Fruit fly (Drosophila melanogaster) whole organism, wandering third instar larva: ENCODE results near the gene Rat1.

Experiments
- Abd-B ChIP-seq: fragments of >200 bp; optimal IDR thresholded peaks from 2 replicates; lab custom pipeline; 2017; ENCODE audit warnings: missing biosample characterization, missing genetic modification characterization
- CrebA ChIP-seq: fragments of 200-800 bp; sonication (Bioruptor generic); optimal IDR thresholded peaks from 2 replicates; lab custom pipeline; 2016; ENCODE audit warnings: missing biosample characterization, mild to moderate bottlenecking, missing genetic modification characterization, borderline replicate concordance
- Dfd ChIP-seq: fragments of >200 bp; optimal IDR thresholded peaks from 2 replicates; lab custom pipeline; 2017; ENCODE audit warnings: missing biosample characterization, missing genetic modification characterization
- GATAd ChIP-seq: sonication (Bioruptor generic); optimal IDR thresholded peaks from 2 replicates; lab custom pipeline; 2016; ENCODE audit warnings: missing biosample characterization, missing genetic modification characterization
- Hnf4 ChIP-seq: fragments of 200-800 bp; sonication (Bioruptor generic); optimal IDR thresholded peaks from 2 replicates; lab custom pipeline; 2016; ENCODE audit warnings: missing biosample characterization, mild to moderate bottlenecking, missing genetic modification characterization
- Hr78 ChIP-seq: fragments of >200 bp; optimal IDR thresholded peaks from 2 replicates; lab custom pipeline; 2017; ENCODE audit warnings: missing biosample characterization, missing genetic modification characterization
- Hr83 ChIP-seq: fragments of 200-300 bp; sonication (Bioruptor generic); optimal IDR thresholded peaks from 2 replicates; lab custom pipeline; 2016; ENCODE audit warnings: missing biosample characterization, mild to moderate bottlenecking, missing genetic modification characterization, moderate library complexity; ENCODE audit not compliant: poor library complexity, severe bottlenecking
- Jra ChIP-seq: sonication (Bioruptor generic); optimal IDR thresholded peaks from 2 replicates; lab custom pipeline; 2016; ENCODE audit warnings: missing biosample characterization, missing genetic modification characterization
- Mio ChIP-seq: sonication (Bioruptor generic); optimal IDR thresholded peaks from 2 replicates; lab custom pipeline; 2016; ENCODE audit warnings: missing biosample characterization, missing genetic modification characterization
- Myc ChIP-seq: fragments of >200 bp; optimal IDR thresholded peaks from 2 replicates; lab custom pipeline; 2017
- N ChIP-seq: fragments of >200 bp; optimal IDR thresholded peaks from 2 replicates; lab custom pipeline; 2018; ENCODE audit warnings: missing biosample characterization, missing external identifiers, missing genetic modification characterization
- OdsH ChIP-seq: fragments of 200-800 bp; sonication (Bioruptor generic); optimal IDR thresholded peaks from 2 replicates; lab custom pipeline; 2016; ENCODE audit warnings: missing biosample characterization, mild to moderate bottlenecking, missing genetic modification characterization
- Rel ChIP-seq, 2 experiments: fragments of 200-800 bp; sonication (Bioruptor generic) in 1 of 2; optimal IDR thresholded peaks; 2 replicates in 1 of 2; 3 replicates in 1 of 2; lab custom pipeline; 2016 to 2019; ENCODE audit warnings: mild to moderate bottlenecking in 2 of 2, missing biosample characterization in 2 of 2, missing genetic modification characterization in 2 of 2, moderate library complexity in 1 of 2
- Vsx2 ChIP-seq: fragments of 200-300, 225-300 bp; sonication (Bioruptor generic); optimal IDR thresholded peaks from 2 replicates; lab custom pipeline; 2018; ENCODE audit warnings: missing biosample characterization, missing genetic modification characterization; ENCODE audit not compliant: partially characterized antibody
- br ChIP-seq: fragments of 200-800 bp; sonication (Bioruptor generic); optimal IDR thresholded peaks from 2 replicates; lab custom pipeline; 2016; ENCODE audit warnings: missing biosample characterization, missing genetic modification characterization
- brk ChIP-seq: fragments of 200-800 bp; sonication (Bioruptor generic); optimal IDR thresholded peaks from 2 replicates; lab custom pipeline; 2016; ENCODE audit warnings: missing biosample characterization, mild to moderate bottlenecking, missing genetic modification characterization
- dl ChIP-seq, 2 experiments: fragments of 175-275, 200-275 bp in 1 of 2; fragments of 200-275 bp in 1 of 2; sonication (Bioruptor generic); optimal IDR thresholded peaks; lab custom pipeline; 2018; ENCODE audit warnings: mild to moderate bottlenecking in 2 of 2, missing biosample characterization in 2 of 2, missing genetic modification characterization in 2 of 2, moderate library complexity in 2 of 2; ENCODE audit not compliant: partially characterized antibody in 2 of 2, insufficient read depth in 1 of 2
- dmrt93B ChIP-seq: fragments of 200-800 bp; sonication (Bioruptor generic); optimal IDR thresholded peaks from 2 replicates; lab custom pipeline; 2018; ENCODE audit warnings: missing biosample characterization, mild to moderate bottlenecking, missing genetic modification characterization
- dsf ChIP-seq: sonication (Bioruptor generic); optimal IDR thresholded peaks from 2 replicates; lab custom pipeline; 2016; ENCODE audit warnings: missing biosample characterization, missing genetic modification characterization, borderline replicate concordance
- foxo ChIP-seq, 2 experiments: fragments of 200-800 bp; sonication (Bioruptor generic); optimal IDR thresholded peaks; 2 replicates in 1 of 2; 3 replicates in 1 of 2; lab custom pipeline; 2016 to 2017; ENCODE audit warnings: missing biosample characterization in 2 of 2, missing genetic modification characterization in 2 of 2
- h ChIP-seq: fragments of 200-800 bp; sonication (Bioruptor generic); optimal IDR thresholded peaks from 3 replicates; lab custom pipeline; 2016; ENCODE audit warnings: missing biosample characterization, mild to moderate bottlenecking, missing genetic modification characterization
- jim ChIP-seq: fragments of 175-275, 200-325 bp; sonication (Bioruptor generic); optimal IDR thresholded peaks from 2 replicates; lab custom pipeline; 2016; ENCODE audit warnings: missing biosample characterization, mild to moderate bottlenecking, missing genetic modification characterization
- lola ChIP-seq: fragments of >200 bp; optimal IDR thresholded peaks from 2 replicates; lab custom pipeline; 2017; ENCODE audit warnings: missing biosample characterization, missing genetic modification characterization
- pan ChIP-seq: fragments of >200 bp; optimal IDR thresholded peaks from 2 replicates; lab custom pipeline; 2017
- psq ChIP-seq: fragments of 200-800 bp; sonication (Bioruptor generic); optimal IDR thresholded peaks from 3 replicates; lab custom pipeline; 2017; ENCODE audit warnings: missing biosample characterization, mild to moderate bottlenecking, missing genetic modification characterization, moderate library complexity
- rgr ChIP-seq: fragments of 200-800 bp; sonication (Bioruptor generic); optimal IDR thresholded peaks from 3 replicates; lab custom pipeline; 2016; ENCODE audit warnings: missing biosample characterization, mild to moderate bottlenecking, missing genetic modification characterization
- sage ChIP-seq: fragments of 200-800 bp; sonication (Bioruptor generic); optimal IDR thresholded peaks from 2 replicates; lab custom pipeline; 2016; ENCODE audit warnings: missing biosample characterization, mild to moderate bottlenecking, missing genetic modification characterization
- usp ChIP-seq: fragments of >200 bp; optimal IDR thresholded peaks from 2 replicates; lab custom pipeline; 2017; ENCODE audit warnings: missing biosample characterization, missing genetic modification characterization
- woc ChIP-seq: sonication (Bioruptor generic); optimal IDR thresholded peaks from 2 replicates; lab custom pipeline; 2016; ENCODE audit warnings: missing biosample characterization, mild to moderate bottlenecking, missing genetic modification characterization

Rat1 gene

dm6 chr2L:6918517-6919202, 10.8 kb downstream of the Rat1 start, which contains the start of gene nop5 (continued):
- no peak for TF ChIP-seq brk
- TF ChIP-seq OdsH (GFP tag; lab: Kevin White, UChicago) = peak; percentile 51
- peak; percentile 60 for TF ChIP-seq Myc
- no peak for TF ChIP-seq dmrt93B (GFP tag; lab: Kevin White, UChicago)
- no peak for TF ChIP-seq Jra (GFP tag; lab: Kevin White, UChicago)
- no peak for TF ChIP-seq Mio (GFP tag; lab: Kevin White, UChicago)
- TF ChIP-seq GATAd (GFP tag; lab: Kevin White, UChicago) = no peak
- TF ChIP-seq psq = peak; percentile 69
- no peak for TF ChIP-seq dl (GFP tag; optimal IDR thresholded peaks at IDR 0.05; lab: Kevin White, UChicago; ENCODE audit: insufficient read depth in 1 of 2, partially characterized antibody in 2 of 2)

dm6 chr2L:6919203-6919849, 11.4 kb downstream of the Rat1 start:
- peak; percentile 11 for TF ChIP-seq Myc
- no peak for TF ChIP-seq GATAd (GFP tag; lab: Kevin White, UChicago)
- peak; percentile 4 for TF ChIP-seq OdsH (GFP tag; lab: Kevin White, UChicago)
- no peak for TF ChIP-seq Hr78 (GFP tag; lab: Kevin White, UChicago)
- TF ChIP-seq woc (GFP tag; lab: Kevin White, UChicago) = peak; percentile 72
- TF ChIP-seq psq = no peak

dm6 chr2L:6919850-6920660, 12.2 kb downstream of the Rat1 start, which contains the start of gene x16:
Gene x16, minus strand, starts transcription at chr2L:6920210.
- peak; percentile 14 for TF ChIP-seq Myc
- no peak for TF ChIP-seq Jra (GFP tag; lab: Kevin White, UChicago)
- peak; percentile 9 for TF ChIP-seq rgr (GFP tag; lab: Kevin White, UChicago)

DNA sequence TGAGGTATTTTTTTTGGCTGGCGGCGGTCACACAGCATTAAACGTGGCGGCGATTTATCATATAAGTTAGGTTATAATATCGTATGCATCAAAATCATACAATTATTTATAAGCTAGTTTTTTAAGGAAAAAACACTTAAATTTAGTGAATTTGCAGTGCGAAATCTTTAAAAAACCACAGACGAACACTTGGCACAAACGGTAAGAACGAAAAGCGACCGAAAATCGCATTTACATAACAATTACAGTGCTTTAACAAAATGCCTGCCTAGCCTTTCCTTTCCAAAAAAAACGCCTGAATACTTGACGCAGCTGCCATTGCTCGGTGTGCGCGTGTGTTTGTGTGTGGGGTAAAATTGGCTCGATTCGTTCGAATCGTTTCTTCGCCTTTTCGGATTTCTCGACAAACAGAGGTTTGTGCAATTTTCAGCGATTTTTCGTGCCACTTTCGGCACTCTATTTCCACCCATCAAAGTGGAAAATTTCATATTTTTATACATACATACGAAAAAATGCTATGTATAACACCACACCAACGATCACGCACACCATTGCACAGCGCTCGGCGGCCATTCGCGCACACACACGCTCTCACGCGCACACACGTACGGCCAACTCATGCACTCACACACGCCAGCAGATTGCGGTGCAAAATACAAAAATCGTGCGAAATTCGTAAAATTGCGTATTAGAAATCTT, 12.9 kb downstream of the Rat1 start, which contains the start of gene Hrb27C:
Hrb27C (plus strand) TSS at position 44 of the 699 bp plus-strand sequence.
- no peak for TF ChIP-seq sage (GFP tag; lab: Kevin White, UChicago)
- TF ChIP-seq dsf (GFP tag; lab: Kevin White, UChicago) = no peak
- no peak for TF ChIP-seq br (GFP tag; lab: Kevin White, UChicago)
- TF ChIP-seq lola (GFP tag; lab: Kevin White, UChicago) = peak; percentile 34
- TF ChIP-seq N (GFP tag; lab: Kevin White, UChicago) = peak; percentile 79
- no peak for TF ChIP-seq Vsx2
- no peak for TF ChIP-seq psq
- no peak for TF ChIP-seq brk
- TF ChIP-seq dmrt93B (GFP tag; lab: Kevin White, UChicago) = no peak
- no peak for TF ChIP-seq h
- TF ChIP-seq Hnf4 (GFP tag; lab: Kevin White, UChicago) = no peak
- no peak for TF ChIP-seq Rel (GFP tag; optimal IDR thresholded peaks at IDR 0.05; lab: Kevin White, UChicago)
- TF ChIP-seq Rel (tag; optimal IDR thresholded peaks at IDR 0.05; lab: Kevin White, UChicago) = no peak
- no peak for TF ChIP-seq CrebA (GFP tag; lab: Kevin White, UChicago)
- TF ChIP-seq rgr (GFP tag; lab: Kevin White, UChicago) = peak; percentile 1
- TF ChIP-seq foxo (GFP tag; optimal IDR thresholded peaks at IDR 0.05; lab: Kevin White, UChicago) = no peak
- TF ChIP-seq Mio (GFP tag; lab: Kevin White, UChicago) = no peak
- no peak for TF ChIP-seq Jra (GFP tag; lab: Kevin White, UChicago)
- TF ChIP-seq Abd-B (GFP tag; lab: Kevin White, UChicago) = no peak
- TF ChIP-seq jim (GFP tag; lab: Kevin White, UChicago) = no peak
- TF ChIP-seq Hr78 (GFP tag; lab: Kevin White, UChicago) = no peak
- no peak for TF ChIP-seq pan (lab: Kevin White, UChicago)
- TF ChIP-seq usp = no peak
- TF ChIP-seq Hr83 = peak; percentile 45
- TF ChIP-seq GATAd (GFP tag; lab: Kevin White, UChicago) = no peak
- peak; percentile 6 for TF ChIP-seq woc (GFP tag; lab: Kevin White, UChicago)
- TF ChIP-seq Dfd (GFP tag; lab: Kevin White, UChicago) = no peak
